Worm (Caenorhabditis elegans) whole organism, mixed stage, embryonic: ENCODE data around the gene srx-97.

ENCODE experiments used
- cnd-1 ChIP-seq: fragments of 200-800 bp; sonication (Bioruptor generic); optimal IDR thresholded peaks from 2 replicates; lab custom pipeline; 2018; ENCODE audit warnings: mild to moderate bottlenecking, missing genetic modification characterization, missing compliant biosample characterization
- elt-1 ChIP-seq: sonication (generic microtip); optimal IDR thresholded peaks from 2 replicates; lab custom pipeline; 2017; ENCODE audit warnings: missing genetic modification characterization, mild to moderate bottlenecking, missing compliant biosample characterization, antibody characterized with exemption, moderate library complexity, borderline replicate concordance; ENCODE audit not compliant: insufficient read depth
- elt-3 ChIP-seq: fragments of 150-350 bp; optimal IDR thresholded peaks from 2 replicates; lab custom pipeline; 2014; ENCODE audit warnings: missing biosample characterization, missing genetic modification characterization
- ham-2 ChIP-seq: fragments of 200-800 bp; sonication (Bioruptor generic); optimal IDR thresholded peaks from 2 replicates; lab custom pipeline; 2018; ENCODE audit warnings: mild to moderate bottlenecking, missing genetic modification characterization, missing compliant biosample characterization
- lin-13 ChIP-seq: fragments of 150-350 bp; optimal IDR thresholded peaks from 2 replicates; lab custom pipeline; 2014; ENCODE audit warnings: missing biosample characterization, missing genetic modification characterization
- lin-32 ChIP-seq: fragments of 200-800 bp; sonication (Bioruptor generic); optimal IDR thresholded peaks from 2 replicates; lab custom pipeline; 2018; ENCODE audit warnings: mild to moderate bottlenecking, missing genetic modification characterization, missing compliant biosample characterization
- lsy-2 ChIP-seq: fragments of 150-350 bp; optimal IDR thresholded peaks from 2 replicates; lab custom pipeline; 2014; ENCODE audit warnings: missing biosample characterization, missing genetic modification characterization
- mep-1 ChIP-seq: fragments of 150-350 bp; optimal IDR thresholded peaks from 2 replicates; lab custom pipeline; 2017; ENCODE audit warnings: missing biosample characterization, missing genetic modification reagents, missing genetic modification characterization, inconsistent platforms
- mls-2 ChIP-seq: sonication (generic microtip); optimal IDR thresholded peaks from 2 replicates; lab custom pipeline; 2016; ENCODE audit warnings: mild to moderate bottlenecking, missing genetic modification characterization, moderate library complexity, missing compliant biosample characterization
- nhr-237 ChIP-seq: fragments of 150-350 bp; optimal IDR thresholded peaks from 2 replicates; lab custom pipeline; 2014; ENCODE audit warnings: missing biosample characterization, missing genetic modification characterization
- nhr-28 ChIP-seq: fragments of 150-350 bp; optimal IDR thresholded peaks from 2 replicates; lab custom pipeline; 2014; ENCODE audit warnings: missing biosample characterization, missing genetic modification characterization
- pha-4 ChIP-seq: fragments of 150-350 bp; optimal IDR thresholded peaks from 2 replicates; lab custom pipeline; 2018; ENCODE audit warnings: missing biosample characterization, missing genetic modification reagents, missing genetic modification characterization
- unc-39 ChIP-seq: fragments of 150-350 bp; optimal IDR thresholded peaks from 2 replicates; lab custom pipeline; 2014; ENCODE audit warnings: missing biosample characterization, missing genetic modification characterization
- ztf-11 ChIP-seq: fragments of 150-350 bp; optimal IDR thresholded peaks from 2 replicates; lab custom pipeline; 2014; ENCODE audit warnings: missing biosample characterization, missing genetic modification characterization

ce11 chrII:3655378-3655777 is 13.8 kb downstream of the srx-97 start, which contains the start of gene F19B10.5:
- no peak for TF ChIP-seq lin-13 (tag; lab: Kevin White, UChicago)
- TF ChIP-seq ham-2 (GFP tag; lab: Kevin White, UChicago), result no peak
- no peak for TF ChIP-seq elt-3 (tag; lab: Kevin White, UChicago)
- no peak for TF ChIP-seq cnd-1 (tag; lab: Kevin White, UChicago)
- no peak for TF ChIP-seq ztf-11 (tag; lab: Kevin White, UChicago)
- no peak for TF ChIP-seq nhr-237 (tag; lab: Kevin White, UChicago)
- no peak for TF ChIP-seq nhr-28 (tag; lab: Kevin White, UChicago)
- TF ChIP-seq lin-32, result no peak
- no peak for TF ChIP-seq elt-1 (tag; lab: Kevin White, UChicago)
- TF ChIP-seq mep-1, result no peak
- TF ChIP-seq pha-4, result no peak
- no peak for TF ChIP-seq mls-2 (tag; lab: Kevin White, UChicago)
- TF ChIP-seq lsy-2 (tag; lab: Kevin White, UChicago), result no peak
- TF ChIP-seq unc-39, result no peak
